Worm (Caenorhabditis elegans) whole organism, young adult: ENCODE measurements around the gene C29F9.12.

Source experiments
- Y56A3A.18 ChIP-seq: fragments of 200-800 bp; sonication (Bioruptor generic); IDR thresholded peaks from 2 replicates; pipeline ENCODE4 v1.3.6; 2022; ENCODE audit warnings: missing genetic modification reagents, missing genetic modification characterization, missing compliant biosample characterization
- efl-1 ChIP-seq: fragments of 150-350 bp; optimal IDR thresholded peaks from 2 replicates; lab custom pipeline; 2014; ENCODE audit warnings: missing biosample characterization, missing genetic modification reagents, missing genetic modification characterization
- nfya-1 ChIP-seq: sonication (generic microtip); optimal IDR thresholded peaks from 2 replicates; lab custom pipeline; 2017; ENCODE audit warnings: antibody characterized with exemption, missing compliant biosample characterization, missing genetic modification characterization, borderline replicate concordance; ENCODE audit not compliant: insufficient read depth
- xnd-1 ChIP-seq: sonication (generic microtip); optimal IDR thresholded peaks from 2 replicates; lab custom pipeline; 2016; ENCODE audit warnings: missing genotype, missing genetic modification reagents, missing genetic modification characterization, missing compliant biosample characterization

DNA sequence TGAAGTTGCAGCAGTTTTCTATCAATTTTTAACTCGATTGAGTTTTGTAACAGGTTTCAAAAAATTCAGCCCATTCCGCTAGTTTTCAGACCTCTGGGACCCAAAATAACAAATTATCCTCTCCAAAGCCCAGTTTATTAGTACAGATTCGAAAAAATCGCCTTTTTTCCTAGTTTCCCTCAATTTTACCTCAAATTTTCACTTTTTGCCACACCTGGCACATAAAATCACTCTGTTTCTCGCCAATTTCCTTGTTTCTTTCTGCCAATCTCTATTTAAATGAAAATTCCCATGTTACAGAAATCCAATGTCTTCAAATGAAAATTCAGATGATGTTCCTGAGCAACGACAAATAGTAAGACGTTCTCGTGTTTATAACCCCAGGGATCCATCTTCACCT lies 10.3 kb upstream of the C29F9.12 start, which contains the start of gene pals-22:
- TF ChIP-seq nfya-1, result no peak
- TF ChIP-seq xnd-1 (tag; lab: Kevin White, UChicago), result no peak
- TF ChIP-seq efl-1 (GFP tag; lab: Kevin White, UChicago), result no peak
- no peak for TF ChIP-seq Y56A3A.18
